Fruit fly (Drosophila melanogaster): ENCODE results near the gene Sec22.

DNA sequence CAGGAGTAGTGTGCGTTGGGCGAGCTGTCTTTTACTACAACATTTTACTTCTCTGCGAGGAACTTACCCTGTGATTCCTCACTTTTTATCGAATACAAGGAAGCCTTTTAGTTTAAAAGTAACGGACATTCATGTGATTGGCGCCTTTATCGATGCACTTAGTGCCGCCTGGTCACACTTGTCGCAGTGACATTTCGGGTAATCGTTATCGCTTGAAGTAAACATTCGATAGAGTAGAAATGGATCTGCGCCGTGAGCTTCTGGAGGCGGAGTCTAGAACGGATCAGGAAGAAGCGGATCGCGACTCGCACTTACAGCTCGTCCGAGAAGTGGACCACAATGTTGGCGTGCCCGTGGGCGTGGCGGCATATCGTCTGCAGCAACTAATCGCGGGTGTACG is 13.0 kb upstream of the Sec22 start, which contains the start of gene CG16989:
- TF ChIP-seq CG1620 (GFP tag; optimal IDR thresholded peaks at IDR 0.05) (no peak), cnc (optimal IDR thresholded peaks at IDR 0.05) (no peak), tj (GFP tag; optimal IDR thresholded peaks at IDR 0.05) (no peak), Mnt (GFP tag; optimal IDR thresholded peaks at IDR 0.05) (no peak), toe (GFP tag; optimal IDR thresholded peaks at IDR 0.05) (no peak), CG11617 (GFP tag; optimal IDR thresholded peaks at IDR 0.05) (no peak), CG7045 (GFP tag; optimal IDR thresholded peaks at IDR 0.05) (no peak), ovo (GFP tag; optimal IDR thresholded peaks at IDR 0.05) (no peak), CG12768 (GFP tag; optimal IDR thresholded peaks at IDR 0.05) (no peak), CG14711 (tag; optimal IDR thresholded peaks at IDR 0.05) (no peak), CG5204 (GFP tag; optimal IDR thresholded peaks at IDR 0.05) (no peak), CG7101 (tag; optimal IDR thresholded peaks at IDR 0.05) (no peak)

Measured in whole organism, adult.